Fruit fly (Drosophila melanogaster) whole organism, prepupa: ENCODE measurements around the gene EloA.
A peak's percentile ranks its signal among the peaks of the same experiment; 100 is the strongest.

Experiments
- Blimp-1 ChIP-seq: fragments of 200-800 bp; sonication (Bioruptor generic); optimal IDR thresholded peaks from 3 replicates; lab custom pipeline; 2017; ENCODE audit warnings: missing biosample characterization, missing genetic modification characterization, mild to moderate bottlenecking, moderate library complexity, missing genetic modification reagents
- CG10631 ChIP-seq: fragments of 200-800 bp; sonication (Bioruptor generic); optimal IDR thresholded peaks from 2 replicates; lab custom pipeline; 2016; ENCODE audit warnings: missing biosample characterization, missing genetic modification characterization
- CG10669 ChIP-seq: fragments of 200-800 bp; sonication (Bioruptor generic); optimal IDR thresholded peaks from 3 replicates; lab custom pipeline; 2018; ENCODE audit warnings: missing biosample characterization, mild to moderate bottlenecking, missing genetic modification characterization, moderate library complexity
- CG11294 ChIP-seq: fragments of 200-800 bp; sonication (Bioruptor generic); IDR thresholded peaks from 2 replicates; pipeline ENCODE4 v1.3.6; 2022; ENCODE audit warnings: missing biosample characterization, missing genetic modification characterization
- CG11762 ChIP-seq: fragments of 200-800 bp; sonication (Bioruptor generic); optimal IDR thresholded peaks from 3 replicates; lab custom pipeline; 2016; ENCODE audit warnings: missing biosample characterization, missing genetic modification characterization; ENCODE audit not compliant: insufficient read depth
- CG11902 ChIP-seq: fragments of 200-800 bp; sonication (Bioruptor generic); optimal IDR thresholded peaks from 3 replicates; lab custom pipeline; 2016; ENCODE audit warnings: missing biosample characterization, missing genetic modification characterization
- CG1621 ChIP-seq: fragments of 200-800 bp; sonication (Bioruptor generic); optimal IDR thresholded peaks from 3 replicates; lab custom pipeline; 2018; ENCODE audit warnings: missing biosample characterization, mild to moderate bottlenecking, missing genetic modification characterization
- CG16779 ChIP-seq: fragments of 200-800 bp; sonication (Bioruptor generic); optimal IDR thresholded peaks from 3 replicates; lab custom pipeline; 2017; ENCODE audit warnings: missing biosample characterization, mild to moderate bottlenecking, missing genetic modification characterization
- CG3032 ChIP-seq: fragments of 200-800 bp; optimal IDR thresholded peaks from 2 replicates; lab custom pipeline; 2019; ENCODE audit warnings: missing biosample characterization, mild to moderate bottlenecking, missing genetic modification characterization, moderate library complexity
- CG31627 ChIP-seq: fragments of 200-800 bp; sonication (Bioruptor generic); optimal IDR thresholded peaks from 3 replicates; lab custom pipeline; 2016; ENCODE audit warnings: missing biosample characterization, missing genetic modification characterization
- CG32006 ChIP-seq: fragments of 200-800 bp; sonication (Bioruptor generic); optimal IDR thresholded peaks from 3 replicates; lab custom pipeline; 2017; ENCODE audit warnings: missing biosample characterization, mild to moderate bottlenecking, missing genetic modification characterization
- CG34406 ChIP-seq: fragments of 200-800 bp; sonication (Bioruptor generic); optimal IDR thresholded peaks from 3 replicates; lab custom pipeline; 2016; ENCODE audit warnings: missing biosample characterization, missing genetic modification characterization
- CG3919 ChIP-seq: fragments of 200-800 bp; sonication (Bioruptor generic); optimal IDR thresholded peaks from 3 replicates; lab custom pipeline; 2016; ENCODE audit warnings: missing biosample characterization, missing genetic modification characterization
- CG6163 ChIP-seq: fragments of 200-800 bp; sonication (Bioruptor generic); IDR thresholded peaks from 3 replicates; pipeline ENCODE4 v1.3.6; 2022; ENCODE audit warnings: missing biosample characterization, missing genetic modification characterization
- CG6276 ChIP-seq: fragments of 200-800 bp; sonication (Bioruptor generic); optimal IDR thresholded peaks from 2 replicates; lab custom pipeline; 2017; ENCODE audit warnings: missing biosample characterization, mild to moderate bottlenecking, missing genetic modification characterization
- CG6808 ChIP-seq: fragments of 200-800 bp; sonication (Bioruptor generic); optimal IDR thresholded peaks from 3 replicates; lab custom pipeline; 2017; ENCODE audit warnings: missing biosample characterization, missing genetic modification characterization, mild to moderate bottlenecking, moderate library complexity, missing genetic modification reagents
- CG6854 ChIP-seq: fragments of 200-800 bp; sonication (Bioruptor generic); optimal IDR thresholded peaks from 2 replicates; lab custom pipeline; 2017; ENCODE audit warnings: missing biosample characterization, mild to moderate bottlenecking, missing genetic modification characterization
- CG8119 ChIP-seq: fragments of 200-800 bp; sonication (Bioruptor generic); IDR thresholded peaks from 3 replicates; pipeline ENCODE4 v1.3.6; 2022; ENCODE audit warnings: missing biosample characterization, missing genetic modification characterization
- CG8319 ChIP-seq: fragments of 200-800 bp; sonication (Bioruptor generic); optimal IDR thresholded peaks from 3 replicates; lab custom pipeline; 2016; ENCODE audit warnings: missing biosample characterization, missing genetic modification characterization
- Eip75B ChIP-seq: fragments of 200-800 bp; sonication (Bioruptor generic); optimal IDR thresholded peaks from 3 replicates; lab custom pipeline; 2016; ENCODE audit warnings: missing biosample characterization, missing genetic modification characterization
- Eip78C ChIP-seq: fragments of 200-800 bp; sonication (Bioruptor generic); peaks from one replicate; lab custom pipeline; 2016; ENCODE audit warnings: missing biosample characterization, missing genetic modification characterization
- Eip93F ChIP-seq: fragments of 200-800 bp; sonication (Bioruptor generic); optimal IDR thresholded peaks from 2 replicates; lab custom pipeline; 2016; ENCODE audit warnings: missing biosample characterization, mild to moderate bottlenecking, missing genetic modification characterization
- Ets21C ChIP-seq: fragments of 200-800 bp; sonication (Bioruptor generic); optimal IDR thresholded peaks from 3 replicates; lab custom pipeline; 2016; ENCODE audit warnings: missing biosample characterization, missing genetic modification characterization
- Ets96B ChIP-seq: fragments of 200-800 bp; optimal IDR thresholded peaks from 2 replicates; lab custom pipeline; 2019; ENCODE audit warnings: missing biosample characterization, mild to moderate bottlenecking, missing genetic modification characterization, moderate library complexity
- Gug ChIP-seq: fragments of 200-800 bp; sonication (Bioruptor generic); IDR thresholded peaks from 2 replicates; pipeline ENCODE4 v1.3.6; 2022; ENCODE audit warnings: missing biosample characterization, missing genetic modification characterization
- Hr38 ChIP-seq: sonication (Bioruptor generic); optimal IDR thresholded peaks from 2 replicates; lab custom pipeline; 2016; ENCODE audit warnings: missing biosample characterization, missing genetic modification characterization
- Hr4 ChIP-seq: fragments of 200-800 bp; sonication (Bioruptor generic); optimal IDR thresholded peaks from 3 replicates; lab custom pipeline; 2016; ENCODE audit warnings: missing biosample characterization, missing genetic modification characterization
- Lpt ChIP-seq: fragments of 200-800 bp; sonication (Bioruptor generic); optimal IDR thresholded peaks from 3 replicates; lab custom pipeline; 2016; ENCODE audit warnings: missing biosample characterization, missing genetic modification characterization
- Met ChIP-seq: fragments of 200-800 bp; sonication (Bioruptor generic); optimal IDR thresholded peaks from 3 replicates; lab custom pipeline; 2016; ENCODE audit warnings: missing biosample characterization, missing genetic modification characterization
- OdsH ChIP-seq: fragments of 200-800 bp; sonication (Bioruptor generic); optimal IDR thresholded peaks from 3 replicates; lab custom pipeline; 2016; ENCODE audit warnings: missing biosample characterization, missing genetic modification characterization
- Smox ChIP-seq: fragments of 200-800 bp; sonication (Bioruptor generic); optimal IDR thresholded peaks from 3 replicates; lab custom pipeline; 2016; ENCODE audit warnings: missing biosample characterization, missing genetic modification characterization
- Sox14 ChIP-seq: fragments of 200-800 bp; sonication (Bioruptor generic); optimal IDR thresholded peaks from 3 replicates; lab custom pipeline; 2016; ENCODE audit warnings: missing biosample characterization, missing genetic modification characterization
- Sox15 ChIP-seq: fragments of 200-800 bp; sonication (Bioruptor generic); optimal IDR thresholded peaks from 3 replicates; lab custom pipeline; 2016; ENCODE audit warnings: missing biosample characterization, missing genetic modification characterization
- cyc ChIP-seq: fragments of 200-800 bp; sonication (Bioruptor generic); optimal IDR thresholded peaks from 3 replicates; lab custom pipeline; 2016; ENCODE audit warnings: missing biosample characterization, missing genetic modification characterization
- dsx ChIP-seq: fragments of 200-800 bp; optimal IDR thresholded peaks from 3 replicates; lab custom pipeline; 2019; ENCODE audit warnings: missing biosample characterization, mild to moderate bottlenecking, missing genetic modification characterization, moderate library complexity; ENCODE audit not compliant: poor library complexity, severe bottlenecking
- esn ChIP-seq: fragments of 200-800 bp; sonication (Bioruptor generic); optimal IDR thresholded peaks from 2 replicates; lab custom pipeline; 2016; ENCODE audit warnings: missing biosample characterization, mild to moderate bottlenecking, missing genetic modification characterization, moderate library complexity
- fd85E ChIP-seq: fragments of 200-800 bp; sonication (Bioruptor generic); optimal IDR thresholded peaks from 3 replicates; lab custom pipeline; 2016; ENCODE audit warnings: missing biosample characterization, missing genetic modification characterization
- fkh ChIP-seq: fragments of 200-800 bp; sonication (Bioruptor generic); optimal IDR thresholded peaks from 3 replicates; lab custom pipeline; 2017; ENCODE audit warnings: missing biosample characterization, mild to moderate bottlenecking, missing genetic modification characterization, moderate library complexity
- lz ChIP-seq: fragments of 200-800 bp; sonication (Bioruptor generic); optimal IDR thresholded peaks from 3 replicates; lab custom pipeline; 2016; ENCODE audit warnings: missing biosample characterization, missing genetic modification characterization
- pdm3 ChIP-seq: fragments of 200-800 bp; sonication (Bioruptor generic); optimal IDR thresholded peaks from 3 replicates; lab custom pipeline; 2016; ENCODE audit warnings: missing biosample characterization, missing genetic modification characterization
- spab ChIP-seq: fragments of 200-800 bp; sonication (Bioruptor generic); optimal IDR thresholded peaks from 2 replicates; lab custom pipeline; 2017; ENCODE audit warnings: missing biosample characterization, mild to moderate bottlenecking, missing genetic modification characterization, missing genetic modification reagents
- ss ChIP-seq, 2 experiments: fragments of 200-800 bp; sonication (Bioruptor generic); optimal IDR thresholded peaks; 2 replicates in 1 of 2; 3 replicates in 1 of 2; lab custom pipeline; 2017 to 2018; ENCODE audit warnings: mild to moderate bottlenecking in 2 of 2, missing biosample characterization in 2 of 2, missing genetic modification characterization in 2 of 2, moderate library complexity in 1 of 2
- vri ChIP-seq: fragments of 200-800 bp; sonication (Bioruptor generic); optimal IDR thresholded peaks from 3 replicates; lab custom pipeline; 2016; ENCODE audit warnings: missing biosample characterization, mild to moderate bottlenecking, missing genetic modification characterization

EloA gene

dm6 chr3R:23297132-23297862 lies 45.9 kb downstream of the EloA start (continued):
- no peak for TF ChIP-seq dsx (GFP tag; lab: Kevin White, UChicago)
- no peak for TF ChIP-seq CG6276 (GFP tag; lab: Kevin White, UChicago)
- no peak for TF ChIP-seq Hr4 (GFP tag; lab: Kevin White, UChicago)
- no peak for TF ChIP-seq CG3032 (tag; lab: Kevin White, UChicago)
- TF ChIP-seq OdsH (GFP tag; lab: Kevin White, UChicago), result peak; percentile 30
- no peak for TF ChIP-seq spab (GFP tag; lab: Kevin White, UChicago)
- TF ChIP-seq CG31627 (GFP tag; lab: Kevin White, UChicago), result peak; percentile 53
- peak; percentile 74 for TF ChIP-seq Met (GFP tag; lab: Kevin White, UChicago)
- TF ChIP-seq cyc (GFP tag; lab: Kevin White, UChicago), result peak; percentile 65
- TF ChIP-seq fkh (GFP tag; lab: Kevin White, UChicago), result no peak
- peak; percentile 49 for TF ChIP-seq pdm3 (GFP tag; lab: Kevin White, UChicago)
- no peak for TF ChIP-seq CG1621 (tag; lab: Kevin White, UChicago)
- peak; percentile 34 for TF ChIP-seq Eip75B
- TF ChIP-seq Eip78C (GFP tag; lab: Kevin White, UChicago), result peak; percentile 75
- no peak for TF ChIP-seq CG8319 (GFP tag; lab: Kevin White, UChicago)
- TF ChIP-seq Hr38 (GFP tag; lab: Kevin White, UChicago), result no peak
- TF ChIP-seq ss (GFP tag; optimal IDR thresholded peaks at IDR 0.05; lab: Kevin White, UChicago), result peak in 1 of 2 experiments; percentile 17
- TF ChIP-seq CG34406 (GFP tag; lab: Kevin White, UChicago), result peak; percentile 34

DNA sequence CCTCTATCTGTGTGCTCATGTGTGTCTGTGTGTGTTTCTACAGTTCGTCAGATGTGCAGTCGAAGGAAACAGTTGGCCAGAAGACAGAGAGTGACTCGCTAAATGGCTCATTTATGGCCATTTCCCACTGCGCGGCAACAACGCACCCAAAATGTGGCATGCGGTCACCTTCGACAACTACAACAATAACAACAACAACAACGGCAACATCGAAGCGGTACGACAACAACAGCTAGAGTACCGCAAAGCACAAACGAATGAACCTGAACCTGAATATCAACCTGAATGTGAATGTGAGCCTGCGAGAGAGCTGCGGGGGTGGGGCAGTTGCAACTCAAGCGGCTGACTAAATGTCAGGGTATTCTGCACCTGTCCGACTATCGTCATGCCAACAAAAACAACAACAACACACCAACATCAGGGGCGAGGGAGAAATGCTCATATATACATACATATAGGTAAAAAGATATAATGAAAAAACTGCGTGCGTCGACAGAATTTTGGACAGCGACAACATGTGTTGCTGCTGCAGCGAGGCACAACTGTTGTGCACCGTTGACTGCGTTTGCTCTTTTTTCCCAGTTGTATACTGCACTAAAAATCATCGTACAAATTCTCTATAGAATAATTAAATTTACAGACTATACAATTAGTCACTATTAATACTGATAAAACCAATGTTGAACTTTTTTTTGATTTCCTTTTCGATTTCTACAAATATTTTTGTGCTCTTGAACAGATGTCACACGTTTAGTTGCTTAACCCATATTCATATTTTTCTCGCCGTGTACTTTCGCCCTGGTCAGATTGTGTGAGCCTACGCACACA lies 48.9 kb downstream of the EloA start:
- TF ChIP-seq CG11762 (no peak), fkh (GFP tag; lab: Kevin White, UChicago) (no peak), CG11294 (no peak), Eip75B (peak; percentile 35), CG6163 (peak; percentile 47; the same call in 1 of the 3 replicates), CG16779 (tag; lab: Kevin White, UChicago) (no peak), Sox15 (GFP tag; lab: Kevin White, UChicago) (peak; percentile 13), vri (GFP tag; lab: Kevin White, UChicago) (peak; percentile 8), Smox (GFP tag; lab: Kevin White, UChicago) (no peak), ss (GFP tag; optimal IDR thresholded peaks at IDR 0.05; lab: Kevin White, UChicago) (no peak), esn (GFP tag; lab: Kevin White, UChicago) (peak; percentile 70), CG10631 (GFP tag; lab: Kevin White, UChicago) (peak; percentile 52), Met (GFP tag; lab: Kevin White, UChicago) (peak; percentile 65), Ets96B (peak; percentile 41), cyc (GFP tag; lab: Kevin White, UChicago) (no peak), CG6854 (no peak), Blimp-1 (GFP tag; lab: Kevin White, UChicago) (no peak), Eip93F (GFP tag; lab: Kevin White, UChicago) (no peak), Ets21C (peak; percentile 5), CG31627 (GFP tag; lab: Kevin White, UChicago) (peak; percentile 53), Gug (GFP tag; lab: Robert Waterston, UW) (no peak), spab (GFP tag; lab: Kevin White, UChicago) (no peak), Hr4 (GFP tag; lab: Kevin White, UChicago) (peak; percentile 6), OdsH (GFP tag; lab: Kevin White, UChicago) (peak; percentile 43), CG8319 (GFP tag; lab: Kevin White, UChicago) (no peak), dsx (GFP tag; lab: Kevin White, UChicago) (no peak), CG3919 (GFP tag; lab: Kevin White, UChicago) (no peak), CG1621 (tag; lab: Kevin White, UChicago) (no peak), CG11902 (GFP tag; lab: Kevin White, UChicago) (no peak), Lpt (GFP tag; lab: Kevin White, UChicago) (no peak), CG8119 (no peak), CG6808 (GFP tag; lab: Kevin White, UChicago) (no peak), fd85E (GFP tag; lab: Kevin White, UChicago) (no peak), pdm3 (GFP tag; lab: Kevin White, UChicago) (peak; percentile 46), Eip78C (GFP tag; lab: Kevin White, UChicago) (peak; percentile 75), CG32006 (peak; percentile 38), CG10669 (no peak), Sox14 (GFP tag; lab: Kevin White, UChicago) (peak; percentile 39), lz (GFP tag; lab: Kevin White, UChicago) (peak; percentile 51)
